Worm (Caenorhabditis elegans): ENCODE measurements around the gene Y38F1A.7.
"Not testable (repeated sequence)": the region's sequence is repeated elsewhere in the genome, so short reads cannot be mapped to it uniquely, and the experiment has no call there.

Gene Y38F1A.7

DNA sequence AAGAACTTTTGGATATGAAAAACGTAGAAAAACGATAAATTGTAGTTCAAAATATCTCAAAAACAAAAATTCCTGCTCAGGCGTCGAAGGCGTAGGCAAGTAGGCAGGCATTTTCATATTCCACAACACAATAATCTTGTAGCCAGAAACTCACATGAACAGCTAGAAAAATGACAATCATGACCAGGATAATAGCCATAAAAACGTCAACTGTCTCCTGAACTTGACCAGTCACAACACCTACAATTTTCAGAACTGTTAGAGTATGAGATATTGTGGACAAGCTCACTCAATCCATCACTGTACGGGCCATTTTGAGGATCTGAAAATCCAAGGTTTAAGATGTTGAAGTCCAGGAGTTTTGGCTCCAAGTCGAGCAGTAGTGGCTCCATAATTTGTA is at the start of gene Y38F1A.7:
Gene Y38F1A.7, minus strand, starts transcription at position 392 of the 400 bp plus-strand sequence.
- no peak for TF ChIP-seq unc-130 (tag; optimal IDR thresholded peaks at IDR 0.05)
- no peak for TF ChIP-seq pqm-1 (tag; optimal IDR thresholded peaks at IDR 0.05)
- no peak for TF ChIP-seq lin-14 (GFP tag; optimal IDR thresholded peaks at IDR 0.05)
- no peak for TF ChIP-seq egl-27 (tag; optimal IDR thresholded peaks at IDR 0.05)
- TF ChIP-seq hlh-4 (tag; optimal IDR thresholded peaks at IDR 0.05): no peak
- no peak for TF ChIP-seq aha-1 (tag; optimal IDR thresholded peaks at IDR 0.05)
- no peak for TF ChIP-seq lin-15B (tag; optimal IDR thresholded peaks at IDR 0.05)
- TF ChIP-seq nhr-85 (tag): no peak
- TF ChIP-seq efl-3 (GFP tag; optimal IDR thresholded peaks at IDR 0.05): no peak
- no peak for TF ChIP-seq nhr-71 (tag; optimal IDR thresholded peaks at IDR 0.05)
- no peak for TF ChIP-seq mef-2 (tag; optimal IDR thresholded peaks at IDR 0.05)
- no peak for TF ChIP-seq ceh-88 (GFP tag; IDR thresholded peaks at IDR 0.05)
- TF ChIP-seq C34B4.2 (tag; optimal IDR thresholded peaks at IDR 0.05): no peak

DNA sequence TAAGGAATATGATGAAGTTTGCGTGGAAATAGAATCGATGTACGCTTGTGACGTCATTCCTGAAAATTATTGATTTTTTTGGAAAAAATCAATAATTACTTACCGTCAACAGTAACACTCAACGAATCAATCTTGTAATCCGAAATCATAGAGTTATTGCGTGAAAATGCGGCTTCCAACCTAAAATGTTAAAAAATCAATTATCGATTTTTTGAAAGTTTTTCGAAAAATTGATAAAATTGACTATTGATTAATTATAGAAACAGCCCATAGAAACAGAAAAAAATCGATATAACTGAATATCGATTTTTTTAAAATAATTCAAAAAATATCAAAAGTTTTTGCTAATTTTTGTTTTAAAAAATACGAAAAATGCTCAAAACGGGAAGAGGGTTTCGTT is 49.5 kb upstream of the Y38F1A.7 start, which contains the start of gene F42G4.7:
Gene F42G4.7, minus strand, starts transcription at position 185 of the 400 bp plus-strand sequence.
- not testable (repeated sequence) for TF ChIP-seq aha-1 (tag; optimal IDR thresholded peaks at IDR 0.05); nhr-77 (tag; optimal IDR thresholded peaks at IDR 0.05); mab-9 (GFP tag; IDR thresholded peaks at IDR 0.05)

DNA sequence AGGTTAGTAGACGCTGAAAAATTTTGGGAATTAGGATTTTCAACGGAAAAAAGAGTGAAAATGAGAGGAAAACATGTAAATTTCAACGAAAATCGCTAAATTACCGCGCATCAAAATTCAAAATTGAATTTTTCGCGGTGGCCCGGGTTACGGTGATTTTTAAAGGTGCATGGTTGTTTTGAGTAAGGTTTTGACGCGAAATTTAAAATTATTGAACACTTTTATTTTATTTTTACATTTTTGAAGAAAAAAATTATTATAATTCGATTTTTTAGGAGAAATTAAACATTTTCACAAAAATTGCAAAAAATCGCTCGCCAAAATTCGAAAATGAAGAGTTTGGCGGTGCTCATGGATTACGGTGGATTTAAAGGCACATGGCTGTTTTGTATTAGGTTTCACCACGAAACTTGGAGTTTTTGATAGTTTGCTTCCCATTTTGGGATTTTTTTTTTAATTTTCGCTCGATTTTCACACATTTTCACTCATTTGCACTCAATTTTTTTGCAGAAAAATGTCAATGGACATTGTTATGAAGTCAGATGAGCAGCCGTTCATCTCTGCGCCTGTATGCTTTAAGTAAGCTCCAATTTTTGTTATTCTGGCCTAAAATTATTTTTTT is 45.9 kb upstream of the Y38F1A.7 start, which contains the start of gene puf-6:
Gene puf-6, minus strand, starts transcription at position 13 of the 622 bp plus-strand sequence.
- TF ChIP-seq zip-4 (GFP tag; optimal IDR thresholded peaks at IDR 0.05); unc-130 (tag; optimal IDR thresholded peaks at IDR 0.05); snpc-4 (tag; optimal IDR thresholded peaks at IDR 0.05): not testable (repeated sequence)

DNA sequence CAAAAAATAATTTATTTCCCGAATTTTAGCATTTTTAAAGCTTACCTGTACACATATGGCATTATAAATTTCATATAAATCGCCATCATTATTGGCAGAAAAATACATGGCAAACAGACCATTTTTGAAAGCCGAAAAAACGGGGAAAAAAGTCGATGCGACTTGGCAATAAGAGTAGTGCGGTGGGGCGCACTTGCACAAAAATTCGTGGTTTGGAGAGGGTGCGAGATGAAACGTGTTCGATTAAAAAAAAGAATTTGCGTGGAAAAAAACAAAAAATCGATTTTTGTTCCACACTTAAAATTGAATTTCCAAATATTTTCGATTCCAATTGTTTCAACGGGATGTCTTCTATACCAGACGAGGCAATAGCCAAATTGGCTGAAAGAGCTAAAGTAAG is 39.1 kb upstream of the Y38F1A.7 start, which contains the start of gene F18A11.3:
Gene F18A11.3, minus strand, starts transcription at position 125 of the 400 bp plus-strand sequence.
- TF ChIP-seq blmp-1 (tag; optimal IDR thresholded peaks at IDR 0.05): peak; percentile 37
- TF ChIP-seq swsn-7 (tag; optimal IDR thresholded peaks at IDR 0.05): peak; percentile 8
- TF ChIP-seq lin-15B (tag; optimal IDR thresholded peaks at IDR 0.05): no peak
- peak; percentile 7 for TF ChIP-seq C16A3.4 (tag; optimal IDR thresholded peaks at IDR 0.05)
- peak in 1 of 2 experiments; percentile 56 for TF ChIP-seq lsy-2 (tag; optimal IDR thresholded peaks at IDR 0.05)
- peak; percentile 32 for TF ChIP-seq mep-1 (tag; optimal IDR thresholded peaks at IDR 0.05)
- TF ChIP-seq alr-1 (tag; optimal IDR thresholded peaks at IDR 0.05; ENCODE audit: borderline replicate concordance): no peak
- no peak for TF ChIP-seq nhr-19 (GFP tag; conservative IDR thresholded peaks at IDR 0.05)
- TF ChIP-seq jun-1 (tag; optimal IDR thresholded peaks at IDR 0.05): no peak
- TF ChIP-seq tlp-1 (tag; optimal IDR thresholded peaks at IDR 0.05): no peak
- TF ChIP-seq unc-130 (tag; optimal IDR thresholded peaks at IDR 0.05): peak; percentile 2
- peak in 2 of 3 experiments; percentile 21 to 52 for TF ChIP-seq dpl-1 (GFP tag; optimal IDR thresholded peaks at IDR 0.05)
- TF ChIP-seq nhr-47 (tag; optimal IDR thresholded peaks at IDR 0.05): peak; percentile 3
- TF ChIP-seq grh-1 (GFP tag; IDR thresholded peaks at IDR 0.05): no peak
- no peak for TF ChIP-seq unc-62 (GFP tag; optimal IDR thresholded peaks at IDR 0.05)
- TF ChIP-seq tbx-2 (tag; optimal IDR thresholded peaks at IDR 0.05): no peak
- peak; percentile 43 for TF ChIP-seq pag-3 (tag; optimal IDR thresholded peaks at IDR 0.05; ENCODE audit: borderline replicate concordance, insufficient read depth)
- no peak for TF ChIP-seq sptf-1 (tag; optimal IDR thresholded peaks at IDR 0.05)
- TF ChIP-seq skn-1 (tag; optimal IDR thresholded peaks at IDR 0.05): peak; percentile 29
- no peak for TF ChIP-seq nhr-77 (tag; optimal IDR thresholded peaks at IDR 0.05)
- no peak for TF ChIP-seq nhr-28 (tag; optimal IDR thresholded peaks at IDR 0.05)
- peak; percentile 14 to 37 for TF ChIP-seq efl-1 (optimal IDR thresholded peaks at IDR 0.05)
- peak; percentile 43 to 47 for TF ChIP-seq efl-1 (GFP tag; optimal IDR thresholded peaks at IDR 0.05 in 1 of 2)
- TF ChIP-seq pax-3 (tag; optimal IDR thresholded peaks at IDR 0.05): no peak
- TF ChIP-seq zag-1 (tag; optimal IDR thresholded peaks at IDR 0.05): no peak
- no peak for TF ChIP-seq mdl-1 (tag; optimal IDR thresholded peaks at IDR 0.05)
- peak; percentile 39 to 67 for TF ChIP-seq lin-35 (GFP tag; optimal IDR thresholded peaks at IDR 0.05)
- TF ChIP-seq fkh-10 (GFP tag; optimal IDR thresholded peaks at IDR 0.05): no peak
- TF ChIP-seq snu-23 (GFP tag; optimal IDR thresholded peaks at IDR 0.05): peak; percentile 17
- no peak for TF ChIP-seq ama-1 (optimal IDR thresholded peaks at IDR 0.05)
- no peak for TF ChIP-seq ceh-88 (GFP tag; IDR thresholded peaks at IDR 0.05)
- no peak for TF ChIP-seq lin-39 (tag; optimal IDR thresholded peaks at IDR 0.05)

Measured in whole organism, L1 larva.